Fruit fly (Drosophila melanogaster) whole organism, adult: Measurements from ENCODE around the gene B52.

ENCODE experiments used
- CG11617 ChIP-seq: fragments of 200-800 bp; sonication (Bioruptor generic); optimal IDR thresholded peaks from 2 replicates; lab custom pipeline; 2017; ENCODE audit warnings: mild to moderate bottlenecking, missing biosample characterization, missing genetic modification reagents, missing genetic modification characterization
- CG12768 ChIP-seq: fragments of 200-800 bp; sonication (Bioruptor generic); optimal IDR thresholded peaks from 2 replicates; lab custom pipeline; 2017; ENCODE audit warnings: missing biosample characterization, missing genetic modification characterization, mild to moderate bottlenecking, moderate library complexity, missing genetic modification reagents
- CG14711 ChIP-seq: fragments of 200-800 bp; sonication (Bioruptor generic); optimal IDR thresholded peaks from 2 replicates; lab custom pipeline; 2018; ENCODE audit warnings: missing biosample characterization, mild to moderate bottlenecking, missing genetic modification characterization, moderate library complexity
- CG1620 ChIP-seq: fragments of 200-800 bp; sonication (Bioruptor generic); optimal IDR thresholded peaks from 2 replicates; lab custom pipeline; 2016; ENCODE audit warnings: missing biosample characterization, missing genetic modification characterization
- CG5204 ChIP-seq: fragments of 200-800 bp; sonication (Bioruptor generic); optimal IDR thresholded peaks from 2 replicates; lab custom pipeline; 2016; ENCODE audit warnings: missing biosample characterization, missing genetic modification characterization
- CG7101 ChIP-seq: fragments of 200-800 bp; sonication (Bioruptor generic); optimal IDR thresholded peaks from 2 replicates; lab custom pipeline; 2018; ENCODE audit warnings: missing biosample characterization, mild to moderate bottlenecking, missing genetic modification characterization, moderate library complexity
- Mnt ChIP-seq: fragments of 200-800 bp; sonication (Bioruptor generic); optimal IDR thresholded peaks from 2 replicates; lab custom pipeline; 2016; ENCODE audit warnings: missing biosample characterization, mild to moderate bottlenecking, missing genetic modification characterization
- cic ChIP-seq: fragments of 200-800 bp; sonication (Bioruptor generic); optimal IDR thresholded peaks from 2 replicates; lab custom pipeline; 2017; ENCODE audit warnings: missing biosample characterization, mild to moderate bottlenecking, missing genetic modification characterization, moderate library complexity
- kay ChIP-seq: fragments of 200-800 bp; sonication (Bioruptor generic); peaks from one replicate; lab custom pipeline; 2016; ENCODE audit warnings: missing biosample characterization, missing genetic modification characterization, borderline replicate concordance
- ovo ChIP-seq: fragments of 200-800 bp; sonication (Bioruptor generic); optimal IDR thresholded peaks from 2 replicates; lab custom pipeline; 2016; ENCODE audit warnings: missing biosample characterization, missing genetic modification characterization
- pad ChIP-seq: fragments of 200-800 bp; sonication (Bioruptor generic); optimal IDR thresholded peaks from 3 replicates; lab custom pipeline; 2017; ENCODE audit warnings: missing biosample characterization, missing genetic modification characterization, mild to moderate bottlenecking, moderate library complexity, missing genetic modification reagents
- tj ChIP-seq: fragments of 200-800 bp; sonication (Bioruptor generic); optimal IDR thresholded peaks from 3 replicates; lab custom pipeline; 2017; ENCODE audit warnings: missing biosample characterization, mild to moderate bottlenecking, missing genetic modification characterization, moderate library complexity

DNA sequence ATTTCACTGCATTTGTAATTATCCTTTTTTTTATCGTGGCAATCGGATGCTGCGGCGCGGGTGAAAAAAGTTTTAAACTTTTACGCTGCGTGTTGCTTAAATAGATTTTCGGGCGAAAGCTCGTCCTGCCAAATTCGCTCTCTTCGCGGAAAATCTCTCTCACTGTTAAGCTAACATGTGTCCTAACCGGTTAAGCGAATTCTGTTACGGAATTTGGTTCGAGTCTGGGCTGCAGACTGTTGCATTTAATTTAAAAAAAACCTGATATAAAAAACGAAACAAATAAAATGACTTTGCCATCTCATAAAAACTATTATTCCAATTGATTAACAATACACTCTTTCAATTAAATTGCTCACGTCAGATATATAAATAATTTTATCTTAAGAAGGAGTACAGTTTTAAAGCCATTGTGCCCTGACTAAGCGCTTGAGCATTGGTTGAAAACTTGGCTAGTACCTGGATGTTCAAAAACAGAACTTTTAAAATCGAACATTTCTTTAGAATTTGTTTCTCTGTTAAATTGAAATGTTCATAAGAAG, 13.5 kb downstream of the B52 start, which contains the start of gene Task6:
- no peak for TF ChIP-seq CG12768 (GFP tag; lab: Kevin White, UChicago)
- no peak for TF ChIP-seq CG1620 (GFP tag; lab: Kevin White, UChicago)
- no peak for TF ChIP-seq ovo (GFP tag; lab: Kevin White, UChicago)
- TF ChIP-seq Mnt (GFP tag; lab: Kevin White, UChicago): no peak
- TF ChIP-seq CG7101: no peak
- no peak for TF ChIP-seq CG5204 (GFP tag; lab: Kevin White, UChicago)
- no peak for TF ChIP-seq CG11617 (GFP tag; lab: Kevin White, UChicago)
- TF ChIP-seq tj (GFP tag; lab: Kevin White, UChicago): no peak
- no peak for TF ChIP-seq pad (GFP tag; lab: Kevin White, UChicago)
- TF ChIP-seq kay (GFP tag; lab: Kevin White, UChicago): no peak
- no peak for TF ChIP-seq cic (GFP tag; lab: Kevin White, UChicago)
- no peak for TF ChIP-seq CG14711 (tag; lab: Kevin White, UChicago)
